Worm (Caenorhabditis elegans): ENCODE measurements around the gene F44D12.19.

DNA sequence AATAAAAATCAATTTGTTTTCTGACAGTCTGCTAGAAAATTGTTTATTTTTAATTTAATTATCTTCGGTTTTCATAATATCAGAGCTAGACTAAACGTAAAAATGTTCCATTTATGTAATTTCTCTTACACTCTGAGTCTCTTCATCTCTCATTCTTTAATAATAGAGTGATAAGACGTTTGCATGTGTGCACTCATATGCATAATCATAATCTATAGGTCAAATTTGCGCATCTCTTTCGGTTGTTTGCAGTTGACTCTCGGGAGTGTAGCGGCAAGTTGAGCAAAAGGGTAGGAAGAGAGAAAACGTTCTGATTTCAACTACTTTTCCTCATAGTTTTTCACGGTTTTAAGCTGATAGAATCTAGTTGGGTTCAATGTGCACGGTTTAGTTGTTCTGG, 45.1 kb downstream of the F44D12.19 start:
- TF ChIP-seq T22C8.4 (GFP tag; IDR thresholded peaks at IDR 0.05), result no peak
- TF ChIP-seq med-1 (GFP tag; optimal IDR thresholded peaks at IDR 0.05; ENCODE audit: insufficient read depth), result no peak
- no peak for TF ChIP-seq cog-1 (tag; optimal IDR thresholded peaks at IDR 0.05)
- TF ChIP-seq ztf-23 (GFP tag; IDR thresholded peaks at IDR 0.05), result no peak
- TF ChIP-seq tab-1 (GFP tag; IDR thresholded peaks at IDR 0.05), result no peak
- TF ChIP-seq ztf-29 (GFP tag; IDR thresholded peaks at IDR 0.05), result no peak

All from whole organism, midembryonic.